Worm (Caenorhabditis elegans) whole organism, L4/young adult: ENCODE data around the gene txt-9.

ENCODE experiments used
- W03F9.2 ChIP-seq: fragments of 150-350 bp; optimal IDR thresholded peaks from 2 replicates; lab custom pipeline; 2014; ENCODE audit warnings: missing biosample characterization, missing genetic modification characterization
- dao-5 ChIP-seq: sonication (generic microtip); optimal IDR thresholded peaks from 2 replicates; lab custom pipeline; 2016; ENCODE audit warnings: missing genotype, missing genetic modification characterization, moderate library complexity, missing compliant biosample characterization
- him-1 ChIP-seq: sonication (generic microtip); optimal IDR thresholded peaks from 2 replicates; lab custom pipeline; 2016; ENCODE audit warnings: missing genotype, missing genetic modification reagents, missing genetic modification characterization, missing compliant biosample characterization

The txt-9 gene

ce11 chrII:5120612-5121011 lies 35.0 kb downstream of the txt-9 start:
- TF ChIP-seq dao-5 (tag; lab: Kevin White, UChicago) = no peak
- TF ChIP-seq him-1 = no peak

DNA sequence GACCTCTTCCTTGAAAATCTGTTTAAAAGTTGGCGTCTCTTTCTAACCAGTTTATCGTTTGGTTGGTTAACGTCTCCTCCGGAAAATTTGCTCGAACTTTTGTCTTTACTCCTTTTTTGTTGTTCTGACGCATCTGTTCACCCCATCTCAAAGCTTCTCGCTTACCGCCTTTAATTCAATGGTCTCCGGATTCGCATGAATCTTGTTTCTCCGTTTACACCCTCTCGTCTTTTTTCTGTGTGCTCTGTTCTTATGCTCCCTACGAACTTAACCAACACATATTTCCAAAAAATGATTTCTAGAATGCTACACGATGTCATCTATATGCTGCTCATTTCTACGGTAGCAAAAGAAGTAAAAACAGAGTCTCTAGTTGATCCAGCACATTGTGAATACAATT lies 44.5 kb downstream of the txt-9 start, which contains the start of gene lgc-56:
TSS of gene lgc-56 (plus strand) at position 301 of the 400 bp plus-strand sequence.
- TF ChIP-seq dao-5 (tag; lab: Kevin White, UChicago) = no peak
- no peak for TF ChIP-seq him-1
- no peak for TF ChIP-seq W03F9.2 (tag; lab: Kevin White, UChicago)

DNA sequence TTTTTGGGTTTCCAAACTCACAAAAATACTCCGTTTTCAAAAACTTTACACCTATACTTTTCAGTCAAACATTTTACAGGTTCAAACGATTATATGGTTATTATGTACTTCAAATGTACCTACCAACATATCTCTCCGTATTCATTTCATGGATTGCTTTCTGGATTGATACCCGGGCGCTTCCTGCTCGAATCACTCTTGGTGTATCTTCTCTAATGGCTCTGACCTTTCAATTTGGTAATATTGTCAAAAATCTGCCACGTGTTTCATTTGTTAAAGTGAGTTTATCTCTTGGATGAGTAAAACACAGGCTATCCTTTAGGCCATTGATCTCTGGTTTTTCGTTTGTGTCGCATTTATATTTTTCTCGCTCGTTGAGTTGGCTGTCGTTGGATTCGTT lies 46.2 kb downstream of the txt-9 start:
- TF ChIP-seq W03F9.2 (tag; lab: Kevin White, UChicago) (no peak), dao-5 (tag; lab: Kevin White, UChicago) (no peak), him-1 (no peak)
